Fruit fly (Drosophila melanogaster): ENCODE measurements around the gene CG32425.

DNA sequence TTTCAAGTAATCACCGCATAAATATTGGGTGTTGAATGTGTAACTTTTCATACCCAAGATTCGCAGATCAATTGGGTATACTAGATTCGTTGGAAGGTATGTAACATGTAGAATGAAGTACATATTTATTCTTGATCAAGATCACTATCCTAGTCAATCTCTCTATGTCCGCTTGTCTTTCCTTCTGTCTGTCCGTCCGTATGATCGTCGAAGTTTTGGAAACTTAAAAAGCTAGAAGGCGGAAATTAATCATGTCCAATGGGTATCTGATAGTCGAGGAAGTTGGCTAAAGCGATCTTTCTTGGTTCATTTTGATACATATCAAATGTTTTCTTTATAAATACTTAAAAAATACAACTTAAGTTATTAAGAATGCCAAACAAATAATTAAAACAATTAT, 9.5 kb upstream of the CG32425 start:
- no peak for TF ChIP-seq fd96Ca (GFP tag; IDR thresholded peaks at IDR 0.05)
- no peak for TF ChIP-seq CG15710 (tag; optimal IDR thresholded peaks at IDR 0.05)
- no peak for TF ChIP-seq CG34367 (tag; optimal IDR thresholded peaks at IDR 0.05)
- TF ChIP-seq CG13204 (GFP tag; optimal IDR thresholded peaks at IDR 0.05) = no peak
- no peak for TF ChIP-seq EcR (GFP tag; optimal IDR thresholded peaks at IDR 0.05)
- TF ChIP-seq CG12605 (GFP tag; IDR thresholded peaks at IDR 0.05) = no peak
- no peak for TF ChIP-seq CG14655 (GFP tag; optimal IDR thresholded peaks at IDR 0.05)
- TF ChIP-seq Pif1A (GFP tag; optimal IDR thresholded peaks at IDR 0.05) = no peak
- no peak for TF ChIP-seq CG10348 (GFP tag; IDR thresholded peaks at IDR 0.05)
- TF ChIP-seq CG8301 (tag; optimal IDR thresholded peaks at IDR 0.05) = no peak
- no peak for TF ChIP-seq CG8159 (tag; optimal IDR thresholded peaks at IDR 0.05)
- no peak for TF ChIP-seq Snoo (tag; optimal IDR thresholded peaks at IDR 0.05)
- no peak for TF ChIP-seq rn (GFP tag; IDR thresholded peaks at IDR 0.05)
